Fruit fly (Drosophila melanogaster): ENCODE data around the gene Rfk.
A peak's percentile ranks its signal among the peaks of the same experiment; 100 is the strongest.

The Rfk gene

dm6 chr3R:7911482-7911881 is 1.6 kb downstream of the Rfk start, which contains the start of gene Prat (continued):
- TF ChIP-seq phol (tag; optimal IDR thresholded peaks at IDR 0.05) (no peak), Dfd (GFP tag; optimal IDR thresholded peaks at IDR 0.05) (no peak), ro (GFP tag; IDR thresholded peaks at IDR 0.05) (no peak), gcm (GFP tag; optimal IDR thresholded peaks at IDR 0.05) (no peak), dpn (GFP tag; optimal IDR thresholded peaks at IDR 0.05) (no peak), Oli (tag; optimal IDR thresholded peaks at IDR 0.05) (no peak), PHDP (tag; optimal IDR thresholded peaks at IDR 0.05) (no peak), ATbp (GFP tag; optimal IDR thresholded peaks at IDR 0.05) (no peak), CG11398 (GFP tag; optimal IDR thresholded peaks at IDR 0.05) (no peak), ac (GFP tag; optimal IDR thresholded peaks at IDR 0.05) (no peak), CG1602 (GFP tag; optimal IDR thresholded peaks at IDR 0.05) (no peak), CG14014 (GFP tag; IDR thresholded peaks at IDR 0.05) (no peak), Pdp1 (GFP tag; optimal IDR thresholded peaks at IDR 0.05) (peak in 1 of 2 experiments; percentile 76), MESR4 (GFP tag; optimal IDR thresholded peaks at IDR 0.05) (peak; percentile 92), crp (GFP tag; optimal IDR thresholded peaks at IDR 0.05) (peak in 1 of 2 experiments; percentile 60), Elba2 (GFP tag; optimal IDR thresholded peaks at IDR 0.05) (peak; percentile 71), CG31224 (GFP tag; IDR thresholded peaks at IDR 0.05) (no peak), Hey (tag; optimal IDR thresholded peaks at IDR 0.05) (no peak), CG17328 (GFP tag; IDR thresholded peaks at IDR 0.05) (no peak), CG2116 (GFP tag; optimal IDR thresholded peaks at IDR 0.05) (peak; percentile 85), CG2889 (GFP tag; IDR thresholded peaks at IDR 0.05) (no peak), scrt (GFP tag; optimal IDR thresholded peaks at IDR 0.05) (no peak), Sox102F (GFP tag; optimal IDR thresholded peaks at IDR 0.05) (no peak), CG15073 (GFP tag; optimal IDR thresholded peaks at IDR 0.05) (no peak), CG11093 (GFP tag; IDR thresholded peaks at IDR 0.05) (no peak), unpg (GFP tag; optimal IDR thresholded peaks at IDR 0.05) (no peak), sim (GFP tag; IDR thresholded peaks at IDR 0.05) (no peak), CG34376 (GFP tag; optimal IDR thresholded peaks at IDR 0.05) (no peak), Bgb (GFP tag; IDR thresholded peaks at IDR 0.05; ENCODE audit: partially characterized antibody) (peak; percentile 77), ci (GFP tag; IDR thresholded peaks at IDR 0.05) (no peak), BtbVII (GFP tag; optimal IDR thresholded peaks at IDR 0.05) (no peak), nerfin-2 (GFP tag; IDR thresholded peaks at IDR 0.05; ENCODE audit: partially characterized antibody) (peak; percentile 63), CG34224 (GFP tag; IDR thresholded peaks at IDR 0.05; ENCODE audit: partially characterized antibody) (peak; percentile 76), CG30403 (GFP tag; optimal IDR thresholded peaks at IDR 0.05) (no peak), CG1792 (GFP tag; optimal IDR thresholded peaks at IDR 0.05) (no peak), CG14050 (GFP tag; IDR thresholded peaks at IDR 0.05) (no peak), insv (GFP tag; optimal IDR thresholded peaks at IDR 0.05) (peak in 1 of 2 experiments; percentile 90), CG9437 (GFP tag; optimal IDR thresholded peaks at IDR 0.05) (no peak), z (GFP tag; IDR thresholded peaks at IDR 0.05) (no peak), CG32772 (GFP tag; IDR thresholded peaks at IDR 0.05) (no peak), Scr (GFP tag; IDR thresholded peaks at IDR 0.05; ENCODE audit: partially characterized antibody) (peak; percentile 79), Optix (GFP tag; IDR thresholded peaks at IDR 0.05) (no peak), vnd (GFP tag; IDR thresholded peaks at IDR 0.05; ENCODE audit: partially characterized antibody) (peak; percentile 61), vvl (GFP tag; IDR thresholded peaks at IDR 0.05) (peak; percentile 25; the same call in 1 of the 2 replicates), esg (GFP tag; conservative IDR thresholded peaks at IDR 0.05) (no peak), jing (GFP tag; optimal IDR thresholded peaks at IDR 0.05) (no peak), prd (optimal IDR thresholded peaks at IDR 0.05) (no peak), prd (GFP tag; IDR thresholded peaks at IDR 0.05) (no peak), CG30020 (tag; optimal IDR thresholded peaks at IDR 0.05) (no peak), ken (GFP tag; IDR thresholded peaks at IDR 0.05) (no peak), CG4617 (GFP tag; optimal IDR thresholded peaks at IDR 0.05; ENCODE audit: borderline replicate concordance) (peak; percentile 63)
